Worm (Caenorhabditis elegans) whole organism, L1 larva: ENCODE measurements around the gene str-214.

Experiments
- C34B4.2 ChIP-seq: sonication (generic microtip); optimal IDR thresholded peaks from 2 replicates; lab custom pipeline; 2017; ENCODE audit warnings: mild to moderate bottlenecking, missing genetic modification characterization, missing compliant biosample characterization
- F16B12.6 ChIP-seq: fragments of 150-350 bp; optimal IDR thresholded peaks from 2 replicates; lab custom pipeline; 2014; ENCODE audit warnings: missing biosample characterization, missing genetic modification characterization
- Y116A8C.19 ChIP-seq: sonication (generic microtip); optimal IDR thresholded peaks from 2 replicates; lab custom pipeline; 2016; ENCODE audit warnings: missing compliant biosample characterization, missing genetic modification characterization, borderline replicate concordance
- aha-1 ChIP-seq: fragments of 150-350 bp; optimal IDR thresholded peaks from 2 replicates; lab custom pipeline; 2014; ENCODE audit warnings: missing biosample characterization, missing genetic modification characterization
- alr-1 ChIP-seq: fragments of 200-800 bp; sonication (Bioruptor generic); optimal IDR thresholded peaks from 2 replicates; lab custom pipeline; 2018; ENCODE audit warnings: borderline replicate concordance, mild to moderate bottlenecking, missing genetic modification characterization, missing compliant biosample characterization
- aly-2 ChIP-seq: fragments of 150-350 bp; optimal IDR thresholded peaks from 2 replicates; lab custom pipeline; 2014; ENCODE audit warnings: missing biosample characterization, missing genetic modification characterization
- blmp-1 ChIP-seq: fragments of 150-350 bp; optimal IDR thresholded peaks from 2 replicates; lab custom pipeline; 2014; ENCODE audit warnings: missing biosample characterization, missing genetic modification characterization
- ceh-63 ChIP-seq: fragments of 200-800 bp; sonication (Bioruptor generic); optimal IDR thresholded peaks from 2 replicates; lab custom pipeline; 2018; ENCODE audit warnings: mild to moderate bottlenecking, missing genetic modification characterization, missing compliant biosample characterization
- ceh-8 ChIP-seq: fragments of 200-800 bp; sonication (Bioruptor generic); optimal IDR thresholded peaks from 2 replicates; lab custom pipeline; 2018; ENCODE audit warnings: mild to moderate bottlenecking, missing genetic modification characterization, moderate library complexity, missing compliant biosample characterization
- ceh-88 ChIP-seq: fragments of 200-800 bp; sonication (Bioruptor generic); IDR thresholded peaks from 2 replicates; pipeline ENCODE4 v1.3.6; 2022; ENCODE audit warnings: missing genetic modification characterization, missing compliant biosample characterization
- ceh-90 ChIP-seq: sonication (generic microtip); optimal IDR thresholded peaks from 2 replicates; lab custom pipeline; 2016; ENCODE audit warnings: missing genetic modification characterization, missing compliant biosample characterization
- dsc-1 ChIP-seq: sonication (generic microtip); optimal IDR thresholded peaks from 2 replicates; lab custom pipeline; 2016; ENCODE audit warnings: mild to moderate bottlenecking, missing genetic modification characterization, missing compliant biosample characterization
- efl-1 ChIP-seq, 4 experiments: fragments of 150-350 bp; optimal IDR thresholded peaks in 3 of 4; peaks in 1 of 4; 1 replicate in 1 of 4; 2 replicates in 3 of 4; lab custom pipeline; 2014; ENCODE audit warnings: missing biosample characterization in 2 of 4, missing genetic modification characterization in 2 of 4, missing genetic modification reagents in 2 of 4
- efl-3 ChIP-seq: fragments of 200-800 bp; sonication (Bioruptor generic); optimal IDR thresholded peaks from 2 replicates; lab custom pipeline; 2018; ENCODE audit warnings: mild to moderate bottlenecking, missing genetic modification characterization, missing compliant biosample characterization
- egl-13 ChIP-seq: sonication (generic microtip); optimal IDR thresholded peaks from 2 replicates; lab custom pipeline; 2016; ENCODE audit warnings: missing genotype, missing genetic modification reagents, missing genetic modification characterization, missing compliant biosample characterization
- elt-2 ChIP-seq: sonication (generic microtip); optimal IDR thresholded peaks from 2 replicates; lab custom pipeline; 2016; ENCODE audit warnings: missing genetic modification characterization, mild to moderate bottlenecking, inconsistent platforms, missing compliant biosample characterization, missing genetic modification reagents
- ets-5 ChIP-seq: fragments of 200-800 bp; sonication (Bioruptor generic); IDR thresholded peaks from 2 replicates; pipeline ENCODE4 v1.3.6; 2022; ENCODE audit warnings: missing genetic modification characterization, missing compliant biosample characterization
- fos-1 ChIP-seq: fragments of 150-350 bp; optimal IDR thresholded peaks from 2 replicates; lab custom pipeline; 2014; ENCODE audit warnings: missing biosample characterization, missing genetic modification characterization
- grh-1 ChIP-seq: fragments of 200-800 bp; sonication (Bioruptor generic); IDR thresholded peaks from 2 replicates; pipeline ENCODE4 v1.3.6; 2022; ENCODE audit warnings: missing genetic modification reagents, missing genetic modification characterization, missing compliant biosample characterization
- hlh-17 ChIP-seq: fragments of 200-800 bp; sonication (Bioruptor generic); optimal IDR thresholded peaks from 2 replicates; lab custom pipeline; 2018; ENCODE audit warnings: missing genetic modification characterization, mild to moderate bottlenecking, missing compliant biosample characterization, moderate library complexity, borderline replicate concordance
- hlh-4 ChIP-seq: sonication (generic microtip); optimal IDR thresholded peaks from 2 replicates; lab custom pipeline; 2016; ENCODE audit warnings: mild to moderate bottlenecking, missing genetic modification characterization, missing compliant biosample characterization
- isw-1 ChIP-seq: fragments of 200-800 bp; sonication (Bioruptor generic); IDR thresholded peaks from 2 replicates; pipeline ENCODE4 v1.3.6; 2022; ENCODE audit warnings: missing genetic modification characterization, missing compliant biosample characterization
- jun-1 ChIP-seq: fragments of 150-350 bp; optimal IDR thresholded peaks from 2 replicates; lab custom pipeline; 2014; ENCODE audit warnings: missing biosample characterization, missing genetic modification reagents, missing genetic modification characterization
- lin-15B ChIP-seq: fragments of 150-350 bp; sonication (generic microtip); optimal IDR thresholded peaks from 3 replicates; lab custom pipeline; 2014; ENCODE audit warnings: missing biosample characterization, missing genetic modification characterization
- lsy-2 ChIP-seq, 2 experiments: fragments of 150-350 bp; optimal IDR thresholded peaks; 2 replicates each; lab custom pipeline; 2014; ENCODE audit warnings: missing biosample characterization in 2 of 2, missing genetic modification characterization in 2 of 2
- mab-9 ChIP-seq: fragments of 200-800 bp; sonication (Bioruptor generic); IDR thresholded peaks from 2 replicates; pipeline ENCODE4 v1.3.6; 2022; ENCODE audit warnings: missing genetic modification reagents, missing genetic modification characterization, missing compliant biosample characterization
- mef-2 ChIP-seq: fragments of 150-350 bp; optimal IDR thresholded peaks from 2 replicates; lab custom pipeline; 2014; ENCODE audit warnings: missing biosample characterization, missing genetic modification characterization
- nhr-12 ChIP-seq: sonication (generic microtip); optimal IDR thresholded peaks from 2 replicates; lab custom pipeline; 2017; ENCODE audit warnings: missing biosample characterization, missing genetic modification characterization
- nhr-20 ChIP-seq: sonication (generic microtip); optimal IDR thresholded peaks from 2 replicates; lab custom pipeline; 2016; ENCODE audit warnings: mild to moderate bottlenecking, missing genetic modification characterization, missing compliant biosample characterization
- nhr-28 ChIP-seq: fragments of 150-350 bp; optimal IDR thresholded peaks from 2 replicates; lab custom pipeline; 2014; ENCODE audit warnings: missing biosample characterization, missing genetic modification characterization
- nhr-47 ChIP-seq: sonication (generic microtip); optimal IDR thresholded peaks from 2 replicates; lab custom pipeline; 2016; ENCODE audit warnings: mild to moderate bottlenecking, missing genetic modification characterization, moderate library complexity, missing compliant biosample characterization
- nhr-84 ChIP-seq: sonication (generic microtip); optimal IDR thresholded peaks from 2 replicates; lab custom pipeline; 2017; ENCODE audit warnings: missing biosample characterization, missing genetic modification characterization
- pag-3 ChIP-seq: sonication (generic microtip); optimal IDR thresholded peaks from 2 replicates; lab custom pipeline; 2017; ENCODE audit warnings: missing genetic modification characterization, mild to moderate bottlenecking, missing compliant biosample characterization, antibody characterized with exemption, borderline replicate concordance; ENCODE audit not compliant: insufficient read depth
- pax-3 ChIP-seq: fragments of 200-800 bp; sonication (Bioruptor generic); optimal IDR thresholded peaks from 2 replicates; lab custom pipeline; 2018; ENCODE audit warnings: mild to moderate bottlenecking, missing genetic modification characterization, moderate library complexity, missing compliant biosample characterization
- pqm-1 ChIP-seq: sonication (generic microtip); optimal IDR thresholded peaks from 3 replicates; lab custom pipeline; 2017; ENCODE audit warnings: missing biosample characterization, missing genetic modification characterization
- skn-1 ChIP-seq: fragments of 150-350 bp; optimal IDR thresholded peaks from 2 replicates; lab custom pipeline; 2014; ENCODE audit warnings: missing biosample characterization, missing genetic modification characterization
- snu-23 ChIP-seq: sonication (generic microtip); optimal IDR thresholded peaks from 2 replicates; lab custom pipeline; 2016; ENCODE audit warnings: missing genetic modification characterization, missing compliant biosample characterization
- sup-37 ChIP-seq: fragments of 200-800 bp; sonication (Bioruptor generic); optimal IDR thresholded peaks from 2 replicates; lab custom pipeline; 2018; ENCODE audit warnings: mild to moderate bottlenecking, missing genetic modification characterization, missing compliant biosample characterization
- swsn-7 ChIP-seq: sonication (generic microtip); optimal IDR thresholded peaks from 2 replicates; lab custom pipeline; 2016; ENCODE audit warnings: missing genetic modification characterization, missing compliant biosample characterization
- tbx-2 ChIP-seq: sonication (generic microtip); optimal IDR thresholded peaks from 2 replicates; lab custom pipeline; 2016; ENCODE audit warnings: missing genetic modification characterization, missing compliant biosample characterization
- unc-130 ChIP-seq: fragments of 150-350 bp; optimal IDR thresholded peaks from 2 replicates; lab custom pipeline; 2017; ENCODE audit warnings: missing biosample characterization, missing genetic modification characterization, inconsistent platforms
- unc-62 ChIP-seq: fragments of 150-350 bp; optimal IDR thresholded peaks from 2 replicates; lab custom pipeline; 2014; ENCODE audit warnings: missing biosample characterization, missing genetic modification reagents, missing genetic modification characterization
- vab-15 ChIP-seq: sonication (generic microtip); optimal IDR thresholded peaks from 2 replicates; lab custom pipeline; 2017; ENCODE audit warnings: missing genotype, mild to moderate bottlenecking, missing genetic modification characterization, missing compliant biosample characterization
- xbp-1 ChIP-seq: sonication (generic microtip); optimal IDR thresholded peaks from 2 replicates; lab custom pipeline; 2016; ENCODE audit warnings: missing genetic modification characterization, missing compliant biosample characterization
- zag-1 ChIP-seq: fragments of 150-350 bp; optimal IDR thresholded peaks from 2 replicates; lab custom pipeline; 2014; ENCODE audit warnings: missing biosample characterization, missing genetic modification characterization
- zip-4 ChIP-seq: fragments of 200-800 bp; sonication (Bioruptor generic); optimal IDR thresholded peaks from 2 replicates; lab custom pipeline; 2018; ENCODE audit warnings: mild to moderate bottlenecking, missing genetic modification characterization, moderate library complexity, missing compliant biosample characterization
- ztf-11 ChIP-seq, 2 experiments: sonication (generic microtip); optimal IDR thresholded peaks; 2 replicates each; lab custom pipeline; 2016 to 2017; ENCODE audit warnings: missing genetic modification characterization in 2 of 2, missing biosample characterization in 1 of 2, missing compliant biosample characterization in 1 of 2

Gene str-214

ce11 chrV:16350775-16351378 lies 35.8 kb downstream of the str-214 start (continued):
- peak; percentile 57 for TF ChIP-seq nhr-20 (tag; lab: Kevin White, UChicago)
- TF ChIP-seq alr-1 (tag; lab: Kevin White, UChicago): no peak
- peak; percentile 42 to 43 for TF ChIP-seq efl-1 (optimal IDR thresholded peaks at IDR 0.05; lab: Kevin White, UChicago)
- peak; percentile 30 to 89 for TF ChIP-seq efl-1 (GFP tag; optimal IDR thresholded peaks at IDR 0.05 in 1 of 2; lab: Kevin White, UChicago)
- no peak for TF ChIP-seq ceh-63
- TF ChIP-seq efl-3 (GFP tag; lab: Kevin White, UChicago): no peak
- no peak for TF ChIP-seq ceh-88
- TF ChIP-seq unc-130 (tag; lab: Kevin White, UChicago): no peak
- no peak for TF ChIP-seq Y116A8C.19 (tag; lab: Kevin White, UChicago)
- TF ChIP-seq blmp-1 (tag; lab: Kevin White, UChicago): no peak
- TF ChIP-seq elt-2: peak; percentile 39
- TF ChIP-seq aly-2 (tag; lab: Kevin White, UChicago): no peak
- peak in 1 of 2 experiments; percentile 55 for TF ChIP-seq lsy-2 (tag; optimal IDR thresholded peaks at IDR 0.05; lab: Kevin White, UChicago)
- TF ChIP-seq tbx-2 (tag; lab: Kevin White, UChicago): peak; percentile 40
- TF ChIP-seq hlh-17 (GFP tag; lab: Kevin White, UChicago): no peak
- TF ChIP-seq skn-1: no peak
- no peak for TF ChIP-seq pag-3
- no peak for TF ChIP-seq fos-1 (tag; lab: Kevin White, UChicago)
- TF ChIP-seq C34B4.2: no peak
- no peak for TF ChIP-seq aha-1
- TF ChIP-seq snu-23: peak; percentile 48
- peak; percentile 49 for TF ChIP-seq dsc-1 (tag; lab: Kevin White, UChicago)
- no peak for TF ChIP-seq ceh-8 (GFP tag; lab: Kevin White, UChicago)
- TF ChIP-seq hlh-4 (tag; lab: Kevin White, UChicago): no peak
- TF ChIP-seq nhr-84: no peak
- no peak for TF ChIP-seq grh-1
- TF ChIP-seq vab-15 (tag; lab: Kevin White, UChicago): no peak
- TF ChIP-seq xbp-1 (tag; lab: Kevin White, UChicago): peak; percentile 11
- no peak for TF ChIP-seq pqm-1 (tag; lab: Kevin White, UChicago)
- no peak for TF ChIP-seq ets-5 (GFP tag; lab: Robert Waterston, UW)
- TF ChIP-seq ztf-11 (tag; optimal IDR thresholded peaks at IDR 0.05; lab: Kevin White, UChicago): no peak
- no peak for TF ChIP-seq mef-2
- TF ChIP-seq egl-13 (tag; lab: Kevin White, UChicago): no peak
- no peak for TF ChIP-seq zip-4 (GFP tag; lab: Kevin White, UChicago)
- TF ChIP-seq ceh-90: no peak
- TF ChIP-seq jun-1 (tag; lab: Kevin White, UChicago): peak; percentile 25
- TF ChIP-seq zag-1 (tag; lab: Kevin White, UChicago): no peak
- TF ChIP-seq mab-9 (GFP tag; lab: Robert Waterston, UW): no peak
- TF ChIP-seq lin-15B (tag; lab: Kevin White, UChicago): no peak
- TF ChIP-seq unc-62 (GFP tag; lab: Kevin White, UChicago): no peak
- TF ChIP-seq sup-37 (GFP tag; lab: Kevin White, UChicago): no peak
- TF ChIP-seq isw-1: peak; percentile 17; the same call in 1 of the 2 replicates
- no peak for TF ChIP-seq F16B12.6 (tag; lab: Kevin White, UChicago)
- TF ChIP-seq nhr-28 (tag; lab: Kevin White, UChicago): no peak
- peak; percentile 60 for TF ChIP-seq swsn-7 (tag; lab: Kevin White, UChicago)
- no peak for TF ChIP-seq nhr-12 (tag; lab: Kevin White, UChicago)
- peak; percentile 67 for TF ChIP-seq nhr-47
- TF ChIP-seq pax-3 (tag; lab: Kevin White, UChicago): peak; percentile 22
